Fruit fly (Drosophila melanogaster) whole organism, prepupa: ENCODE measurements around the gene CG6481.

Source experiments
- Blimp-1 ChIP-seq: fragments of 200-800 bp; sonication (Bioruptor generic); optimal IDR thresholded peaks from 3 replicates; lab custom pipeline; 2017; ENCODE audit warnings: missing biosample characterization, missing genetic modification characterization, mild to moderate bottlenecking, moderate library complexity, missing genetic modification reagents
- CG10631 ChIP-seq: fragments of 200-800 bp; sonication (Bioruptor generic); optimal IDR thresholded peaks from 2 replicates; lab custom pipeline; 2016; ENCODE audit warnings: missing biosample characterization, missing genetic modification characterization
- CG10669 ChIP-seq: fragments of 200-800 bp; sonication (Bioruptor generic); optimal IDR thresholded peaks from 3 replicates; lab custom pipeline; 2018; ENCODE audit warnings: missing biosample characterization, mild to moderate bottlenecking, missing genetic modification characterization, moderate library complexity
- CG11762 ChIP-seq: fragments of 200-800 bp; sonication (Bioruptor generic); optimal IDR thresholded peaks from 3 replicates; lab custom pipeline; 2016; ENCODE audit warnings: missing biosample characterization, missing genetic modification characterization; ENCODE audit not compliant: insufficient read depth
- CG11902 ChIP-seq: fragments of 200-800 bp; sonication (Bioruptor generic); optimal IDR thresholded peaks from 3 replicates; lab custom pipeline; 2016; ENCODE audit warnings: missing biosample characterization, missing genetic modification characterization
- CG1621 ChIP-seq: fragments of 200-800 bp; sonication (Bioruptor generic); optimal IDR thresholded peaks from 3 replicates; lab custom pipeline; 2018; ENCODE audit warnings: missing biosample characterization, mild to moderate bottlenecking, missing genetic modification characterization
- CG3032 ChIP-seq: fragments of 200-800 bp; optimal IDR thresholded peaks from 2 replicates; lab custom pipeline; 2019; ENCODE audit warnings: missing biosample characterization, mild to moderate bottlenecking, missing genetic modification characterization, moderate library complexity
- CG31627 ChIP-seq: fragments of 200-800 bp; sonication (Bioruptor generic); optimal IDR thresholded peaks from 3 replicates; lab custom pipeline; 2016; ENCODE audit warnings: missing biosample characterization, missing genetic modification characterization
- CG32006 ChIP-seq: fragments of 200-800 bp; sonication (Bioruptor generic); optimal IDR thresholded peaks from 3 replicates; lab custom pipeline; 2017; ENCODE audit warnings: missing biosample characterization, mild to moderate bottlenecking, missing genetic modification characterization
- CG34406 ChIP-seq: fragments of 200-800 bp; sonication (Bioruptor generic); optimal IDR thresholded peaks from 3 replicates; lab custom pipeline; 2016; ENCODE audit warnings: missing biosample characterization, missing genetic modification characterization
- CG6163 ChIP-seq: fragments of 200-800 bp; sonication (Bioruptor generic); IDR thresholded peaks from 3 replicates; pipeline ENCODE4 v1.3.6; 2022; ENCODE audit warnings: missing biosample characterization, missing genetic modification characterization
- CG6276 ChIP-seq: fragments of 200-800 bp; sonication (Bioruptor generic); optimal IDR thresholded peaks from 2 replicates; lab custom pipeline; 2017; ENCODE audit warnings: missing biosample characterization, mild to moderate bottlenecking, missing genetic modification characterization
- CG6808 ChIP-seq: fragments of 200-800 bp; sonication (Bioruptor generic); optimal IDR thresholded peaks from 3 replicates; lab custom pipeline; 2017; ENCODE audit warnings: missing biosample characterization, missing genetic modification characterization, mild to moderate bottlenecking, moderate library complexity, missing genetic modification reagents
- CG7368 ChIP-seq: fragments of 200-800 bp; sonication (Bioruptor generic); optimal IDR thresholded peaks from 3 replicates; lab custom pipeline; 2016; ENCODE audit warnings: missing biosample characterization, missing genetic modification characterization
- CG8119 ChIP-seq: fragments of 200-800 bp; sonication (Bioruptor generic); IDR thresholded peaks from 3 replicates; pipeline ENCODE4 v1.3.6; 2022; ENCODE audit warnings: missing biosample characterization, missing genetic modification characterization
- CG8319 ChIP-seq: fragments of 200-800 bp; sonication (Bioruptor generic); optimal IDR thresholded peaks from 3 replicates; lab custom pipeline; 2016; ENCODE audit warnings: missing biosample characterization, missing genetic modification characterization
- CG8632 ChIP-seq: fragments of 200-800 bp; sonication (Bioruptor generic); optimal IDR thresholded peaks from 3 replicates; lab custom pipeline; 2016; ENCODE audit warnings: missing biosample characterization, missing genetic modification characterization
- CG9139 ChIP-seq: fragments of 200-800 bp; sonication (Bioruptor generic); optimal IDR thresholded peaks from 3 replicates; lab custom pipeline; 2017; ENCODE audit warnings: missing biosample characterization, mild to moderate bottlenecking, missing genetic modification characterization
- Eip75B ChIP-seq: fragments of 200-800 bp; sonication (Bioruptor generic); optimal IDR thresholded peaks from 3 replicates; lab custom pipeline; 2016; ENCODE audit warnings: missing biosample characterization, missing genetic modification characterization
- Eip78C ChIP-seq: fragments of 200-800 bp; sonication (Bioruptor generic); peaks from one replicate; lab custom pipeline; 2016; ENCODE audit warnings: missing biosample characterization, missing genetic modification characterization
- Eip93F ChIP-seq: fragments of 200-800 bp; sonication (Bioruptor generic); optimal IDR thresholded peaks from 2 replicates; lab custom pipeline; 2016; ENCODE audit warnings: missing biosample characterization, mild to moderate bottlenecking, missing genetic modification characterization
- Ets96B ChIP-seq: fragments of 200-800 bp; optimal IDR thresholded peaks from 2 replicates; lab custom pipeline; 2019; ENCODE audit warnings: missing biosample characterization, mild to moderate bottlenecking, missing genetic modification characterization, moderate library complexity
- Hr38 ChIP-seq: sonication (Bioruptor generic); optimal IDR thresholded peaks from 2 replicates; lab custom pipeline; 2016; ENCODE audit warnings: missing biosample characterization, missing genetic modification characterization
- Hr39 ChIP-seq: fragments of 200-800 bp; sonication (Bioruptor generic); optimal IDR thresholded peaks from 2 replicates; lab custom pipeline; 2016; ENCODE audit warnings: missing biosample characterization, missing genetic modification characterization
- Hr4 ChIP-seq: fragments of 200-800 bp; sonication (Bioruptor generic); optimal IDR thresholded peaks from 3 replicates; lab custom pipeline; 2016; ENCODE audit warnings: missing biosample characterization, missing genetic modification characterization
- Met ChIP-seq: fragments of 200-800 bp; sonication (Bioruptor generic); optimal IDR thresholded peaks from 3 replicates; lab custom pipeline; 2016; ENCODE audit warnings: missing biosample characterization, missing genetic modification characterization
- OdsH ChIP-seq: fragments of 200-800 bp; sonication (Bioruptor generic); optimal IDR thresholded peaks from 3 replicates; lab custom pipeline; 2016; ENCODE audit warnings: missing biosample characterization, missing genetic modification characterization
- Smox ChIP-seq: fragments of 200-800 bp; sonication (Bioruptor generic); optimal IDR thresholded peaks from 3 replicates; lab custom pipeline; 2016; ENCODE audit warnings: missing biosample characterization, missing genetic modification characterization
- Sox14 ChIP-seq: fragments of 200-800 bp; sonication (Bioruptor generic); optimal IDR thresholded peaks from 3 replicates; lab custom pipeline; 2016; ENCODE audit warnings: missing biosample characterization, missing genetic modification characterization
- Sox15 ChIP-seq: fragments of 200-800 bp; sonication (Bioruptor generic); optimal IDR thresholded peaks from 3 replicates; lab custom pipeline; 2016; ENCODE audit warnings: missing biosample characterization, missing genetic modification characterization
- dsx ChIP-seq: fragments of 200-800 bp; optimal IDR thresholded peaks from 3 replicates; lab custom pipeline; 2019; ENCODE audit warnings: missing biosample characterization, mild to moderate bottlenecking, missing genetic modification characterization, moderate library complexity; ENCODE audit not compliant: poor library complexity, severe bottlenecking
- eg ChIP-seq: fragments of 200-800 bp; sonication (Bioruptor generic); IDR thresholded peaks from 3 replicates; pipeline ENCODE4 v1.3.6; 2022; ENCODE audit warnings: missing biosample characterization, missing genetic modification characterization
- esn ChIP-seq: fragments of 200-800 bp; sonication (Bioruptor generic); optimal IDR thresholded peaks from 2 replicates; lab custom pipeline; 2016; ENCODE audit warnings: missing biosample characterization, mild to moderate bottlenecking, missing genetic modification characterization, moderate library complexity
- fd59A ChIP-seq: fragments of 200-800 bp; sonication (Bioruptor generic); optimal IDR thresholded peaks from 2 replicates; lab custom pipeline; 2017; ENCODE audit warnings: missing biosample characterization, mild to moderate bottlenecking, missing genetic modification characterization, missing genetic modification reagents
- fkh ChIP-seq: fragments of 200-800 bp; sonication (Bioruptor generic); optimal IDR thresholded peaks from 3 replicates; lab custom pipeline; 2017; ENCODE audit warnings: missing biosample characterization, mild to moderate bottlenecking, missing genetic modification characterization, moderate library complexity
- net ChIP-seq: fragments of 200-800 bp; sonication (Bioruptor generic); optimal IDR thresholded peaks from 3 replicates; lab custom pipeline; 2016; ENCODE audit warnings: missing biosample characterization, missing genetic modification characterization
- salr ChIP-seq, 2 experiments: fragments of 200-800 bp; sonication (Bioruptor generic); optimal IDR thresholded peaks; 3 replicates each; lab custom pipeline; 2016 to 2018; ENCODE audit warnings: missing biosample characterization in 2 of 2, missing genetic modification characterization in 2 of 2, mild to moderate bottlenecking in 1 of 2
- spab ChIP-seq: fragments of 200-800 bp; sonication (Bioruptor generic); optimal IDR thresholded peaks from 2 replicates; lab custom pipeline; 2017; ENCODE audit warnings: missing biosample characterization, mild to moderate bottlenecking, missing genetic modification characterization, missing genetic modification reagents
- ss ChIP-seq, 2 experiments: fragments of 200-800 bp; sonication (Bioruptor generic); optimal IDR thresholded peaks; 2 replicates in 1 of 2; 3 replicates in 1 of 2; lab custom pipeline; 2017 to 2018; ENCODE audit warnings: mild to moderate bottlenecking in 2 of 2, missing biosample characterization in 2 of 2, missing genetic modification characterization in 2 of 2, moderate library complexity in 1 of 2
- svp ChIP-seq: fragments of 200-800 bp; sonication (Bioruptor generic); peaks from one replicate; lab custom pipeline; 2016; ENCODE audit warnings: missing biosample characterization, missing genetic modification characterization
- topi ChIP-seq: fragments of 200-800 bp; sonication (Bioruptor generic); optimal IDR thresholded peaks from 3 replicates; lab custom pipeline; 2016; ENCODE audit warnings: missing biosample characterization, missing genetic modification characterization
- vri ChIP-seq: fragments of 200-800 bp; sonication (Bioruptor generic); optimal IDR thresholded peaks from 3 replicates; lab custom pipeline; 2016; ENCODE audit warnings: missing biosample characterization, mild to moderate bottlenecking, missing genetic modification characterization

Gene CG6481

DNA sequence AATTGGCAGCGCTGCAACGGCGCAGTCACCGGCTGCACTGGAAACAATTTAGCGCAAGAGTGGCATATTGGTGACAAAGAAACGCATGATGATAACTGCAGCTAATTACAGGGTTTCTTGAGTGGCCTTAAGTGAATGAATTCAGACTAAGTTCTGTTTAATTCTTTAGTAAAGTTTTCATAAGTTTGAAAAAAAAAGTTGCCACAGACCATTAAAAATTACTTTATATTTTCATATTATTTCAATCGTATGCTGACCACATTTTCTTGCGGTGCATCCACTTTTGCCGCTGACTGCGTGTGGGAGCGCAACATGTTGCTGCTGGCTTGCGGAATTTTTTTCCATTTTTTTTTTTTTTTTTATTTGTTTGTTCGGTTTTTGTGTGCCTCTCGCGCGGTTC, 30.2 kb upstream of the CG6481 start (continued):
- TF ChIP-seq OdsH (GFP tag; lab: Kevin White, UChicago) = peak; percentile 66
- TF ChIP-seq CG34406 = peak; percentile 66
- no peak for TF ChIP-seq CG7368 (GFP tag; lab: Kevin White, UChicago)
- TF ChIP-seq CG10631 (GFP tag; lab: Kevin White, UChicago) = peak; percentile 75
- peak; percentile 45 for TF ChIP-seq CG9139 (GFP tag; lab: Kevin White, UChicago)
- TF ChIP-seq CG8319 = peak; percentile 26
- peak; percentile 37 to 50 for TF ChIP-seq salr (GFP tag; optimal IDR thresholded peaks at IDR 0.05; lab: Kevin White, UChicago)
- peak; percentile 73 for TF ChIP-seq CG6276 (GFP tag; lab: Kevin White, UChicago)
- peak; percentile 28 for TF ChIP-seq CG11762 (GFP tag; lab: Kevin White, UChicago)
- no peak for TF ChIP-seq Eip93F
- TF ChIP-seq eg (GFP tag; lab: Robert Waterston, UW) = peak; percentile 79
- TF ChIP-seq CG6808 (GFP tag; lab: Kevin White, UChicago) = peak; percentile 78
- peak; percentile 81 for TF ChIP-seq Met (GFP tag; lab: Kevin White, UChicago)
- TF ChIP-seq CG32006 (GFP tag; lab: Kevin White, UChicago) = peak; percentile 90
- peak; percentile 77 for TF ChIP-seq esn

DNA sequence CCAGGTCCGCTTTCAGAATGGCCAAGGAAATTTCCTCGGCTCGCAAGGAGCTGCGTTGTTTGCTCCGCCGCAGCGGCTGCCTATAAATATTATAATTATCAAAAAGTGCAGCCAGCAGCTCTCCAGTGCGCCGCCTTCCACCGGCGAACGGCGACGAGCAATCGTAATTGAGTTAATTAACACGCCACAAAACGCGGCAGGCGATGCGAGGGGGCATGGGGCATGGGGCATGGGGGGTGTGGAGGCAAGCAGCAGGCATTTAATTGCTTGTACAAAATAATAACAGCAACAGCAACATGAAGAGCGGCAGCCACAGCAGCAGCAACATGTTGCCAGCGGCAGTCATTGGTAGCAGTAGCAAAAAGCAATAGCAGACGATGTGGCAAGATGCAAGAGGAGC, 28.5 kb upstream of the CG6481 start:
- TF ChIP-seq dsx (GFP tag; lab: Kevin White, UChicago) = peak; percentile 18
- TF ChIP-seq esn = no peak
- peak in 1 of 2 experiments; percentile 72 for TF ChIP-seq ss (GFP tag; optimal IDR thresholded peaks at IDR 0.05; lab: Kevin White, UChicago)

DNA sequence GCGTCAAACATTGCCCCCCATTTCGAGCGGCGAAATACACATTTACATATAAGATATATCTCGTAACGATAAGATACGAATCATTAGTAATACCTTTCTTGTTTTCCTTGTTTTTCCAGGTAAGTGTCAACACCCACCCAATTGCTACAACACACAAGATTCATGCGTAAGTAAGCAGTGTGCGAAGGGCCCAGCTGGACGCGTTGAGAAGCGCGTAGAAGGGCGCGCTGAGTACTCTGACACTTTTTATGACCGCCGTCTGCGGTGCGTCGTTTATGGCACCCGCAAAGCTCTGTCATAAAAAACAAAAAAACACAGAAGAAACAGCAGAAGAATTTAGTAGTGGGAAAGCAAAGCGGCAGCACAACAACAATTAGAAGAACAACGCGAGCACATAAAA, 25.5 kb upstream of the CG6481 start:
- no peak for TF ChIP-seq Smox (GFP tag; lab: Kevin White, UChicago)
- peak; percentile 35 for TF ChIP-seq Eip78C
- TF ChIP-seq net = no peak
- no peak for TF ChIP-seq CG1621 (tag; lab: Kevin White, UChicago)
- no peak for TF ChIP-seq Hr4
- TF ChIP-seq eg (GFP tag; lab: Robert Waterston, UW) = 0 out of 3 replicates have a peak, but pooled peaks have one; percentile 25
- no peak for TF ChIP-seq CG8319
- no peak for TF ChIP-seq CG32006 (GFP tag; lab: Kevin White, UChicago)
- TF ChIP-seq CG7368 (GFP tag; lab: Kevin White, UChicago) = no peak
- TF ChIP-seq Met (GFP tag; lab: Kevin White, UChicago) = no peak
- TF ChIP-seq CG34406 = no peak
- peak; percentile 39 for TF ChIP-seq svp (GFP tag; lab: Kevin White, UChicago)
- TF ChIP-seq Eip75B (GFP tag; lab: Kevin White, UChicago) = no peak
- no peak for TF ChIP-seq CG8119 (GFP tag; lab: Robert Waterston, UW)
- no peak for TF ChIP-seq CG3032 (tag; lab: Kevin White, UChicago)
- no peak for TF ChIP-seq CG10669 (GFP tag; lab: Kevin White, UChicago)
- TF ChIP-seq fkh = peak; percentile 47
- no peak for TF ChIP-seq CG9139 (GFP tag; lab: Kevin White, UChicago)
- no peak for TF ChIP-seq esn
- TF ChIP-seq spab (GFP tag; lab: Kevin White, UChicago) = no peak
- no peak for TF ChIP-seq CG6163
- TF ChIP-seq, all 60 proteins: peak for 4

- TF ChIP-seq dsx (GFP tag; lab: Kevin White, UChicago) = no peak
- peak; percentile 78 for TF ChIP-seq svp (GFP tag; lab: Kevin White, UChicago)
- peak; percentile 37 for TF ChIP-seq Ets96B (tag; lab: Kevin White, UChicago)
- peak; percentile 51 for TF ChIP-seq Sox14
- TF ChIP-seq fd59A (GFP tag; lab: Kevin White, UChicago) = no peak
- peak; percentile 85 for TF ChIP-seq CG8119 (GFP tag; lab: Robert Waterston, UW)
- peak; percentile 82 for TF ChIP-seq Hr4
- peak; percentile 45 for TF ChIP-seq net
- TF ChIP-seq CG9139 (GFP tag; lab: Kevin White, UChicago) = no peak
- TF ChIP-seq Hr39 (GFP tag; lab: Kevin White, UChicago) = peak; percentile 61
- peak; percentile 42 for TF ChIP-seq Met (GFP tag; lab: Kevin White, UChicago)
- TF ChIP-seq CG7368 (GFP tag; lab: Kevin White, UChicago) = no peak
- TF ChIP-seq CG6808 (GFP tag; lab: Kevin White, UChicago) = peak; percentile 8
- no peak for TF ChIP-seq ss (GFP tag; optimal IDR thresholded peaks at IDR 0.05; lab: Kevin White, UChicago)
- TF ChIP-seq CG31627 = peak; percentile 58
- TF ChIP-seq Hr38 = no peak
- TF ChIP-seq CG11902 (GFP tag; lab: Kevin White, UChicago) = no peak
- TF ChIP-seq esn = peak; percentile 56
- TF ChIP-seq Blimp-1 (GFP tag; lab: Kevin White, UChicago) = no peak
- TF ChIP-seq OdsH (GFP tag; lab: Kevin White, UChicago) = peak; percentile 67
- TF ChIP-seq CG3032 (tag; lab: Kevin White, UChicago) = peak; percentile 26
- peak; percentile 29 for TF ChIP-seq fkh
- peak; percentile 66 for TF ChIP-seq vri (GFP tag; lab: Kevin White, UChicago)
- TF ChIP-seq topi = peak; percentile 38
- TF ChIP-seq Sox15 (GFP tag; lab: Kevin White, UChicago) = peak; percentile 35
- TF ChIP-seq CG6163 = peak; percentile 85
- peak; percentile 17 for TF ChIP-seq CG8632 (GFP tag; lab: Kevin White, UChicago)
These were observed 24.5 kb upstream of the CG6481 start for dm6 chrX:18546785-18547184.
